Worm (Caenorhabditis elegans): ENCODE results near the gene sri-40.

sri-40 gene

DNA sequence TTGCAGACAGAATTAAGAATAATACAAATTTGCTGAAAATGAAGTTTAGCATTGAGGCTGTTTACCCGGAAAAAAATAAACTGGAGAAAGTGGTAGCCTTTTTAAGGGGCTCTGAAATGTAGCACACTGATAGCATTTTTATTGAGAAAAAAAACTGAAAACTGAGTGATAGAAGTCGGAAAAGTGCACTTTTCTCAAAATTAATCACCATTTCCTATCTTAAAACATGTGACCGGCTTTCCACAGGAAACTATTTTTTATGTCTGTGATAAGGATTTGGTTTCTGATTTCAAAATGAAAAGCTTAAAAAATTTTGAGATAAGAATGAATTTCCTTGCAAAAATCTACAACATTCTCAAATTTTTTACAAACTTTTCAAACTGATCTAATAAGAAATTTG lies 43.0 kb downstream of the sri-40 start, which contains the start of gene ZC239.22:
Gene ZC239.22 (minus strand): TSS at position 101 of the 400 bp plus-strand sequence.
- TF ChIP-seq snpc-4 (tag; optimal IDR thresholded peaks at IDR 0.05), result no peak
- TF ChIP-seq unc-62 (GFP tag; optimal IDR thresholded peaks at IDR 0.05), result no peak
- TF ChIP-seq nhr-23 (tag; optimal IDR thresholded peaks at IDR 0.05), result no peak
- peak; percentile 15 for TF ChIP-seq elt-2 (tag; optimal IDR thresholded peaks at IDR 0.05)

DNA sequence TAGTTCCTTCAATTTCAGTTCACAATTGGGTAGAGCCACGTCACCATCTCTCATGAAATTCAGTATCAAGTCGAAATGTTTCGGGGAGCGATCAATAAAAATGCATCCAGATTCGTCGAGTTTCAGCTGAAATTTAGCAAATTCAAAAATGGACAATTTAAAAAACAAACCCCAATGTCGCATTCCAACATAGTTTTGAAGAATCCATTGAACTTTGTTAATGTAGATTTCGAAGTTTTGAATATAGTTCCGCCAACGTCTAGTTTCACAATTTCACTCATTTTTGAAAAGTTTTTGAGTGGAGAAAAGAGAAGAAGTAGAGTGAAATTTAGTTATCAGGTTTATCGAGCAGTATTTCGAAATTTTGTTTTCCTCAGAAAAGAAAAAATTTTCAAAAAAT lies 44.0 kb downstream of the sri-40 start, which contains the start of gene ZC239.14:
Gene ZC239.14 (minus strand): TSS at position 305 of the 400 bp plus-strand sequence.
- no peak for TF ChIP-seq mdl-1 (tag; optimal IDR thresholded peaks at IDR 0.05)
- TF ChIP-seq aly-2 (tag; optimal IDR thresholded peaks at IDR 0.05), result no peak
- TF ChIP-seq snpc-4 (tag; optimal IDR thresholded peaks at IDR 0.05), result no peak
- TF ChIP-seq nhr-12 (tag; optimal IDR thresholded peaks at IDR 0.05), result no peak
- no peak for TF ChIP-seq egl-27 (tag; optimal IDR thresholded peaks at IDR 0.05)
- TF ChIP-seq mml-1 (tag; optimal IDR thresholded peaks at IDR 0.05), result no peak

- TF ChIP-seq elt-2 (tag; optimal IDR thresholded peaks at IDR 0.05), result peak; percentile 39
- no peak for TF ChIP-seq lin-39 (tag; optimal IDR thresholded peaks at IDR 0.05)
These were observed 44.9 kb downstream of the sri-40 start, which contains the start of gene ZC239.13 for ce11 chrII:3222686-3223085. TSS of gene ZC239.13 (minus strand) at chrII:3222839.

DNA sequence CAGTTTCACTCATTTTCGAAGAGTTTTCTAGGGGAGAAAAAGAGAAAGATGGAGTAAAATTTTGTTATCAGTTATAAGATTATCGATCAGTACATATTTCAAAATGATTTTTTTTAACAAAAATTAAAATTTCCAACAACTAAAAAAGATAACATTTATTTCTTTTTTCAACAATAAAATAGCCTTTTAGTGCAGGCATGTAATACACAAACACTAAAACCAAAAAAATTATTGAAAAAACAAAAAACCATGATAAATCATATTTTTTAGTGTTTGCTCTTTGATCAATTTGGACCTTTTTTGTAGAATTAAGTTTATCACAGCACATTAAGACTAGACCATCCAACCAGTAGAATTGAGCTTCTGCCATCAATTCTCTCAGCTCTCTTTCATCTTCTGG lies 46.9 kb downstream of the sri-40 start, which contains the start of gene ZC239.15:
Gene ZC239.15 (minus strand): TSS at position 101 of the 400 bp plus-strand sequence.
- TF ChIP-seq elt-2 (tag; optimal IDR thresholded peaks at IDR 0.05) (peak; percentile 20), nhr-11 (tag; optimal IDR thresholded peaks at IDR 0.05) (no peak)

ce11 chrII:3225200-3225599 lies 47.4 kb downstream of the sri-40 start, which contains the start of gene ZC239.16:
TSS of gene ZC239.16 (minus strand) at chrII:3225319.
- TF ChIP-seq elt-2 (tag; optimal IDR thresholded peaks at IDR 0.05) (peak; percentile 73), pha-4 (tag; optimal IDR thresholded peaks at IDR 0.05) (peak; percentile 35), pqm-1 (tag; optimal IDR thresholded peaks at IDR 0.05) (peak; percentile 55), egl-27 (tag; optimal IDR thresholded peaks at IDR 0.05) (no peak), nhr-25 (tag; optimal IDR thresholded peaks at IDR 0.05) (no peak)

- TF ChIP-seq unc-39 (tag; optimal IDR thresholded peaks at IDR 0.05) (no peak), nfya-1 (tag; optimal IDR thresholded peaks at IDR 0.05; ENCODE audit: insufficient read depth) (no peak), nhr-76 (tag; optimal IDR thresholded peaks at IDR 0.05) (no peak), unc-62 (GFP tag; optimal IDR thresholded peaks at IDR 0.05) (no peak), pqm-1 (tag; optimal IDR thresholded peaks at IDR 0.05) (no peak), lin-39 (tag; optimal IDR thresholded peaks at IDR 0.05) (no peak), pha-4 (tag; optimal IDR thresholded peaks at IDR 0.05) (no peak), daf-12 (tag; optimal IDR thresholded peaks at IDR 0.05) (no peak), elt-3 (tag; optimal IDR thresholded peaks at IDR 0.05) (no peak), nhr-237 (tag; optimal IDR thresholded peaks at IDR 0.05) (no peak), ZK546.5 (tag; optimal IDR thresholded peaks at IDR 0.05) (no peak)
These were observed 48.0 kb downstream of the sri-40 start, which contains the start of gene ZC239.17 for ce11 chrII:3225780-3226179. TSS of gene ZC239.17 (minus strand) at chrII:3225880.
